Fruit fly (Drosophila melanogaster): ENCODE measurements around the gene CG6686.

Gene CG6686

dm6 chr2L:12026458-12027431, 38.9 kb upstream of the CG6686 start (continued):
- peak; percentile 52 for TF ChIP-seq exex (tag; optimal IDR thresholded peaks at IDR 0.05)
- TF ChIP-seq Sox102F (GFP tag; optimal IDR thresholded peaks at IDR 0.05) = peak; percentile 64
- peak; percentile 6 for TF ChIP-seq CG10462 (GFP tag; optimal IDR thresholded peaks at IDR 0.05)
- peak; percentile 27 for TF ChIP-seq CG32772 (GFP tag; IDR thresholded peaks at IDR 0.05)
- peak; percentile 32; the same call in 1 of the 3 replicates for TF ChIP-seq Optix (GFP tag; IDR thresholded peaks at IDR 0.05)
- no peak for TF ChIP-seq NK7.1 (GFP tag; optimal IDR thresholded peaks at IDR 0.05)
- TF ChIP-seq gt (GFP tag; IDR thresholded peaks at IDR 0.05) = no peak
- TF ChIP-seq Dbx (GFP tag; IDR thresholded peaks at IDR 0.05) = no peak
- TF ChIP-seq seq (GFP tag; IDR thresholded peaks at IDR 0.05) = peak; percentile 32; the same call in 1 of the 2 replicates
- no peak for TF ChIP-seq pfk (GFP tag; optimal IDR thresholded peaks at IDR 0.05)
- peak; percentile 25; the same call in 1 of the 2 replicates for TF ChIP-seq CG10366 (GFP tag; IDR thresholded peaks at IDR 0.05)
- TF ChIP-seq CG11247 (GFP tag; IDR thresholded peaks at IDR 0.05) = peak; percentile 31; the same call in 1 of the 2 replicates
- TF ChIP-seq CG9727 (GFP tag; optimal IDR thresholded peaks at IDR 0.05) = peak; percentile 77
- no peak for TF ChIP-seq disco-r (GFP tag; optimal IDR thresholded peaks at IDR 0.05)
- no peak for TF ChIP-seq sc (optimal IDR thresholded peaks at IDR 0.05)
- TF ChIP-seq sc (GFP tag; optimal IDR thresholded peaks at IDR 0.05) = peak; percentile 60
- TF ChIP-seq fru (optimal IDR thresholded peaks at IDR 0.05) = no peak
- TF ChIP-seq Hr51 (GFP tag; optimal IDR thresholded peaks at IDR 0.05) = peak in 1 of 2 experiments; percentile 75
- TF ChIP-seq CG15269 (tag; optimal IDR thresholded peaks at IDR 0.05) = peak; percentile 70
- TF ChIP-seq CG11504 (tag; optimal IDR thresholded peaks at IDR 0.05) = peak; percentile 72
- TF ChIP-seq dati (GFP tag; IDR thresholded peaks at IDR 0.05) = peak; percentile 13; the same call in 1 of the 2 replicates
- TF ChIP-seq CG4730 (GFP tag; IDR thresholded peaks at IDR 0.05) = peak; percentile 51
- no peak for TF ChIP-seq ac (GFP tag; optimal IDR thresholded peaks at IDR 0.05)
- TF ChIP-seq Antp (GFP tag; optimal IDR thresholded peaks at IDR 0.05) = no peak
- TF ChIP-seq Ravus (GFP tag; IDR thresholded peaks at IDR 0.05) = peak; percentile 37
- no peak for TF ChIP-seq CG18764 (GFP tag; optimal IDR thresholded peaks at IDR 0.05)
- peak; percentile 35 for TF ChIP-seq dm (GFP tag; optimal IDR thresholded peaks at IDR 0.05)
- TF ChIP-seq peb (GFP tag; IDR thresholded peaks at IDR 0.05) = no peak
- TF ChIP-seq trem (tag; optimal IDR thresholded peaks at IDR 0.05) = peak; percentile 5
- peak; percentile 17 for TF ChIP-seq CG10431 (GFP tag; optimal IDR thresholded peaks at IDR 0.05)
- TF ChIP-seq CG2116 (GFP tag; optimal IDR thresholded peaks at IDR 0.05) = peak; percentile 30
- TF ChIP-seq CG10959 (GFP tag; IDR thresholded peaks at IDR 0.05) = no peak
- TF ChIP-seq CG3281 (GFP tag; optimal IDR thresholded peaks at IDR 0.05) = peak; percentile 66
- TF ChIP-seq fu2 (GFP tag; optimal IDR thresholded peaks at IDR 0.05) = peak; percentile 11
- TF ChIP-seq Neu2 (GFP tag; optimal IDR thresholded peaks at IDR 0.05; ENCODE audit: borderline replicate concordance) = no peak
- peak; percentile 33 for TF ChIP-seq CG2120 (GFP tag; optimal IDR thresholded peaks at IDR 0.05)
- peak; percentile 67 for TF ChIP-seq CG14710 (tag; optimal IDR thresholded peaks at IDR 0.05)
- peak; percentile 11 for TF ChIP-seq CG30020 (tag; optimal IDR thresholded peaks at IDR 0.05)
- TF ChIP-seq Stat92E (GFP tag; optimal IDR thresholded peaks at IDR 0.05) = no peak
- TF ChIP-seq mam (GFP tag; optimal IDR thresholded peaks at IDR 0.05) = no peak
- TF ChIP-seq ken (GFP tag; IDR thresholded peaks at IDR 0.05) = peak; percentile 55; the same call in 2 of the 3 replicates
- TF ChIP-seq jumu (GFP tag; optimal IDR thresholded peaks at IDR 0.05) = peak; percentile 5
- no peak for TF ChIP-seq CG10565 (GFP tag; optimal IDR thresholded peaks at IDR 0.05)
- TF ChIP-seq wek (GFP tag; optimal IDR thresholded peaks at IDR 0.05) = peak; percentile 18
- peak; percentile 68 for TF ChIP-seq CG12659 (GFP tag; optimal IDR thresholded peaks at IDR 0.05)
- TF ChIP-seq Kr (GFP tag; optimal IDR thresholded peaks at IDR 0.05) = no peak
- TF ChIP-seq CG12299 (tag; optimal IDR thresholded peaks at IDR 0.05) = no peak
- TF ChIP-seq onecut (GFP tag; IDR thresholded peaks at IDR 0.05) = peak; percentile 23; the same call in 1 of the 2 replicates
- TF ChIP-seq CG7271 (tag; optimal IDR thresholded peaks at IDR 0.05) = no peak

All from whole organism, embryonic.